Fruit fly (Drosophila melanogaster) whole organism, embryonic: ENCODE results near the gene Grip75.
A peak's percentile ranks its signal among the peaks of the same experiment; 100 is the strongest.

Experiments
- Atf6 ChIP-seq: fragments of 200-800 bp; sonication (Bioruptor generic); IDR thresholded peaks from 2 replicates; pipeline ENCODE4 v1.3.6; 2022; ENCODE audit warnings: missing biosample characterization, missing genetic modification characterization
- Bgb ChIP-seq: fragments of 200-800 bp; sonication (Bioruptor generic); IDR thresholded peaks from 2 replicates; pipeline ENCODE4 v1.3.6; 2022; ENCODE audit warnings: missing biosample characterization, missing genetic modification characterization; ENCODE audit not compliant: partially characterized antibody
- CG10543 ChIP-seq: fragments of 200-800 bp; sonication (Bioruptor generic); optimal IDR thresholded peaks from 3 replicates; lab custom pipeline; 2017; ENCODE audit warnings: missing biosample characterization, mild to moderate bottlenecking, missing genetic modification characterization, moderate library complexity
- CG12155 ChIP-seq: fragments of 200-800 bp; sonication (Bioruptor generic); optimal IDR thresholded peaks from 3 replicates; lab custom pipeline; 2016; ENCODE audit warnings: missing biosample characterization, missing genetic modification characterization
- CG13296 ChIP-seq: fragments of 200-800 bp; sonication (Bioruptor generic); optimal IDR thresholded peaks from 3 replicates; lab custom pipeline; 2018; ENCODE audit warnings: missing biosample characterization, mild to moderate bottlenecking, missing genetic modification characterization
- CG14860 ChIP-seq: fragments of 200-800 bp; sonication (Bioruptor generic); IDR thresholded peaks from 3 replicates; pipeline ENCODE4 v1.3.6; 2022; ENCODE audit warnings: missing biosample characterization, missing genetic modification characterization; ENCODE audit not compliant: partially characterized antibody
- CG15073 ChIP-seq: fragments of 200-800 bp; sonication (Bioruptor generic); optimal IDR thresholded peaks from 2 replicates; lab custom pipeline; 2016; ENCODE audit warnings: missing biosample characterization, missing genetic modification characterization
- CG16863 ChIP-seq: fragments of 200-800 bp; sonication (Bioruptor generic); optimal IDR thresholded peaks from 3 replicates; lab custom pipeline; 2016; ENCODE audit warnings: missing biosample characterization, missing genetic modification characterization
- CG17568 ChIP-seq: fragments of 200-800 bp; sonication (Bioruptor generic); optimal IDR thresholded peaks from 2 replicates; lab custom pipeline; 2018; ENCODE audit warnings: missing biosample characterization, mild to moderate bottlenecking, missing genetic modification characterization, moderate library complexity
- CG2199 ChIP-seq: fragments of 200-800 bp; sonication (Bioruptor generic); IDR thresholded peaks from 3 replicates; pipeline ENCODE4 v1.3.6; 2022; ENCODE audit warnings: missing biosample characterization, missing genetic modification characterization
- CG30020 ChIP-seq: fragments of 200-800 bp; optimal IDR thresholded peaks from 2 replicates; lab custom pipeline; 2019; ENCODE audit warnings: missing biosample characterization, mild to moderate bottlenecking, missing genetic modification characterization, moderate library complexity
- CG32772 ChIP-seq: fragments of 200-800 bp; sonication (Bioruptor generic); IDR thresholded peaks from 2 replicates; pipeline ENCODE4 v1.3.6; 2022; ENCODE audit warnings: missing biosample characterization, missing genetic modification characterization
- CG33557 ChIP-seq: fragments of 200-800 bp; sonication (Bioruptor generic); optimal IDR thresholded peaks from 2 replicates; lab custom pipeline; 2019; ENCODE audit warnings: missing biosample characterization, mild to moderate bottlenecking, missing genetic modification characterization, moderate library complexity
- CG4328 ChIP-seq: fragments of 200-800 bp; sonication (Bioruptor generic); optimal IDR thresholded peaks from 3 replicates; lab custom pipeline; 2017; ENCODE audit warnings: missing biosample characterization, missing genetic modification reagents, missing genetic modification characterization
- CG5180 ChIP-seq: fragments of 200-800 bp; sonication (Bioruptor generic); optimal IDR thresholded peaks from 3 replicates; lab custom pipeline; 2017; ENCODE audit warnings: missing biosample characterization, missing genetic modification characterization, mild to moderate bottlenecking, moderate library complexity, missing genetic modification reagents
- CG6854 ChIP-seq: fragments of 200-800 bp; sonication (Bioruptor generic); optimal IDR thresholded peaks from 3 replicates; lab custom pipeline; 2017; ENCODE audit warnings: missing biosample characterization, mild to moderate bottlenecking, missing genetic modification characterization
- CG8478 ChIP-seq: fragments of >200 bp; optimal IDR thresholded peaks from 2 replicates; lab custom pipeline; 2018
- ERR ChIP-seq: fragments of 200-800 bp; sonication (Bioruptor generic); optimal IDR thresholded peaks from 2 replicates; lab custom pipeline; 2016; ENCODE audit warnings: missing biosample characterization, missing genetic modification characterization
- Eip74EF ChIP-seq, 2 experiments: fragments of 200-800 bp in 1 of 2; fragments of >200 bp in 1 of 2; sonication (Bioruptor generic) in 1 of 2; optimal IDR thresholded peaks; 2 replicates each; lab custom pipeline; 2017 to 2019; ENCODE audit warnings: missing biosample characterization in 2 of 2, missing genetic modification characterization in 2 of 2, mild to moderate bottlenecking in 1 of 2, moderate library complexity in 1 of 2
- Ets65A ChIP-seq: fragments of 200-800 bp; sonication (Bioruptor generic); peaks from one replicate; lab custom pipeline; 2016; ENCODE audit warnings: missing biosample characterization, missing genetic modification characterization
- H15 ChIP-seq: fragments of 200-800 bp; sonication (Bioruptor generic); IDR thresholded peaks from 3 replicates; pipeline ENCODE4 v1.3.6; 2022; ENCODE audit warnings: missing biosample characterization, missing genetic modification characterization
- HLH4C ChIP-seq: fragments of 200-800 bp; sonication (Bioruptor generic); IDR thresholded peaks from 3 replicates; pipeline ENCODE4 v1.3.6; 2022; ENCODE audit warnings: missing biosample characterization, missing genetic modification characterization; ENCODE audit not compliant: partially characterized antibody
- Hr3 ChIP-seq: fragments of 200-800 bp; sonication (Bioruptor generic); optimal IDR thresholded peaks from 3 replicates; lab custom pipeline; 2016; ENCODE audit warnings: missing biosample characterization, missing genetic modification characterization
- Lim3 ChIP-seq: fragments of 200-800 bp; sonication (Bioruptor generic); IDR thresholded peaks from 2 replicates; pipeline ENCODE4 v1.3.6; 2022; ENCODE audit warnings: missing biosample characterization, missing genetic modification characterization
- Lpt ChIP-seq: fragments of >200 bp; optimal IDR thresholded peaks from 2 replicates; lab custom pipeline; 2018; ENCODE audit warnings: missing biosample characterization, missing genetic modification characterization
- Max ChIP-seq: fragments of 200-800 bp; sonication (Bioruptor generic); optimal IDR thresholded peaks from 2 replicates; lab custom pipeline; 2016; ENCODE audit warnings: missing biosample characterization, mild to moderate bottlenecking, missing genetic modification characterization
- NK7.1 ChIP-seq: fragments of 200-800 bp; sonication (Bioruptor generic); optimal IDR thresholded peaks from 3 replicates; lab custom pipeline; 2016; ENCODE audit warnings: missing biosample characterization, missing genetic modification characterization
- Ravus ChIP-seq: fragments of 200-800 bp; sonication (Bioruptor generic); IDR thresholded peaks from 2 replicates; pipeline ENCODE4 v1.3.6; 2022; ENCODE audit warnings: missing biosample characterization, missing genetic modification characterization
- Tbp ChIP-seq: fragments of >200 bp; optimal IDR thresholded peaks from 2 replicates; lab custom pipeline; 2018; ENCODE audit warnings: missing biosample characterization, missing genetic modification characterization
- Xbp1 ChIP-seq: fragments of 200-800 bp; sonication (Bioruptor generic); optimal IDR thresholded peaks from 3 replicates; lab custom pipeline; 2016; ENCODE audit warnings: missing biosample characterization, mild to moderate bottlenecking, missing genetic modification characterization
- ab ChIP-seq: fragments of 200-800 bp; sonication (Bioruptor generic); optimal IDR thresholded peaks from 2 replicates; lab custom pipeline; 2016; ENCODE audit warnings: missing biosample characterization, missing genetic modification characterization
- al ChIP-seq: fragments of 200-800 bp; sonication (Bioruptor generic); IDR thresholded peaks from 2 replicates; pipeline ENCODE4 v1.3.6; 2022; ENCODE audit warnings: missing biosample characterization, missing genetic modification characterization
- ap ChIP-seq: fragments of 200-800 bp; sonication (Bioruptor generic); IDR thresholded peaks from 2 replicates; pipeline ENCODE4 v1.3.6; 2022; ENCODE audit warnings: missing biosample characterization, missing genetic modification characterization
- croc ChIP-seq: fragments of 200-800 bp; sonication (Bioruptor generic); conservative IDR thresholded peaks from 3 replicates; pipeline ENCODE4 v1.3.6; 2022; ENCODE audit warnings: missing biosample characterization, missing genetic modification characterization
- dati ChIP-seq: fragments of 200-800 bp; sonication (Bioruptor generic); IDR thresholded peaks from 2 replicates; pipeline ENCODE4 v1.3.6; 2022; ENCODE audit warnings: missing biosample characterization, missing genetic modification characterization
- dimm ChIP-seq: fragments of 200-800 bp; sonication (Bioruptor generic); IDR thresholded peaks from 2 replicates; pipeline ENCODE4 v1.3.6; 2022; ENCODE audit warnings: missing biosample characterization, missing genetic modification characterization
- dm ChIP-seq: fragments of 200-800 bp; sonication (Bioruptor generic); optimal IDR thresholded peaks from 3 replicates; lab custom pipeline; 2016; ENCODE audit warnings: missing biosample characterization, missing genetic modification characterization
- emc ChIP-seq: fragments of 200-800 bp; sonication (Bioruptor generic); optimal IDR thresholded peaks from 2 replicates; lab custom pipeline; 2016; ENCODE audit warnings: missing biosample characterization, missing genetic modification characterization
- kay ChIP-seq: fragments of 200-800 bp; sonication (Bioruptor generic); optimal IDR thresholded peaks from 2 replicates; lab custom pipeline; 2016; ENCODE audit warnings: missing biosample characterization, missing genetic modification characterization
- lab ChIP-seq: fragments of 200-800 bp; sonication (Bioruptor generic); optimal IDR thresholded peaks from 3 replicates; lab custom pipeline; 2017; ENCODE audit warnings: missing biosample characterization, missing genetic modification characterization, mild to moderate bottlenecking, moderate library complexity, missing genetic modification reagents
- lbe ChIP-seq: fragments of 200-800 bp; sonication (Bioruptor generic); optimal IDR thresholded peaks from 2 replicates; lab custom pipeline; 2016; ENCODE audit warnings: missing biosample characterization, mild to moderate bottlenecking, missing genetic modification characterization
- luna ChIP-seq: fragments of 200-800 bp; sonication (Bioruptor generic); optimal IDR thresholded peaks from 2 replicates; lab custom pipeline; 2016; ENCODE audit warnings: missing biosample characterization, missing genetic modification characterization
- nmo ChIP-seq: fragments of 200-800 bp; sonication (Bioruptor generic); optimal IDR thresholded peaks from 2 replicates; lab custom pipeline; 2018; ENCODE audit warnings: missing biosample characterization, mild to moderate bottlenecking, missing genetic modification characterization, moderate library complexity
- nom ChIP-seq: fragments of 200-800 bp; sonication (Bioruptor generic); optimal IDR thresholded peaks from 2 replicates; lab custom pipeline; 2017; ENCODE audit warnings: missing biosample characterization, missing genetic modification characterization, mild to moderate bottlenecking, moderate library complexity, missing genetic modification reagents
- onecut ChIP-seq: fragments of 200-800 bp; sonication (Bioruptor generic); IDR thresholded peaks from 2 replicates; pipeline ENCODE4 v1.3.6; 2022; ENCODE audit warnings: missing biosample characterization, missing genetic modification characterization
- pb ChIP-seq: fragments of 200-800 bp; sonication (Bioruptor generic); optimal IDR thresholded peaks from 3 replicates; lab custom pipeline; 2016; ENCODE audit warnings: missing biosample characterization, missing genetic modification characterization
- pita ChIP-seq: fragments of 200-800 bp; sonication (Bioruptor generic); optimal IDR thresholded peaks from 2 replicates; lab custom pipeline; 2017; ENCODE audit warnings: missing biosample characterization, mild to moderate bottlenecking, missing genetic modification characterization
- sima ChIP-seq: fragments of 200-800 bp; sonication (Bioruptor generic); optimal IDR thresholded peaks from 2 replicates; lab custom pipeline; 2016; ENCODE audit warnings: missing biosample characterization, missing genetic modification characterization
- stc ChIP-seq: fragments of 200-800 bp; sonication (Bioruptor generic); IDR thresholded peaks from 2 replicates; pipeline ENCODE4 v1.3.6; 2022; ENCODE audit warnings: missing biosample characterization, missing genetic modification characterization
- tup ChIP-seq: fragments of 200-800 bp; sonication (Bioruptor generic); optimal IDR thresholded peaks from 2 replicates; lab custom pipeline; 2016; ENCODE audit warnings: missing biosample characterization, mild to moderate bottlenecking, missing genetic modification characterization, moderate library complexity
- wor ChIP-seq: fragments of 200-800 bp; sonication (Bioruptor generic); IDR thresholded peaks from 2 replicates; pipeline ENCODE4 v1.3.6; 2022; ENCODE audit warnings: missing biosample characterization, missing genetic modification characterization

The Grip75 gene

dm6 chr2L:10506557-10507252 lies 23.6 kb downstream of the Grip75 start, which contains the start of the genes Myo31DF and CG6094 (continued):
- TF ChIP-seq Hr3 (GFP tag; lab: Kevin White, UChicago), result no peak
- no peak for TF ChIP-seq wor (GFP tag; lab: Robert Waterston, UW)
- peak; percentile 85 for TF ChIP-seq Ets65A (GFP tag; lab: Kevin White, UChicago)
- peak; percentile 87; the same call in 2 of the 3 replicates for TF ChIP-seq CG2199 (GFP tag; lab: Robert Waterston, UW)
- TF ChIP-seq onecut (GFP tag; lab: Robert Waterston, UW), result no peak
- TF ChIP-seq CG33557 (GFP tag; lab: Kevin White, UChicago), result no peak
- peak; percentile 26 for TF ChIP-seq Xbp1 (GFP tag; lab: Kevin White, UChicago)
- TF ChIP-seq kay, result no peak
- no peak for TF ChIP-seq dimm (GFP tag; lab: Robert Waterston, UW)
- no peak for TF ChIP-seq Ravus (GFP tag; lab: Robert Waterston, UW)
- TF ChIP-seq Max (GFP tag; lab: Kevin White, UChicago), result no peak
- no peak for TF ChIP-seq Lim3
- no peak for TF ChIP-seq H15 (GFP tag; lab: Robert Waterston, UW)
- no peak for TF ChIP-seq CG14860
- TF ChIP-seq CG13296 (GFP tag; lab: Kevin White, UChicago), result peak; percentile 23
- no peak for TF ChIP-seq stc
- peak; percentile 90 for TF ChIP-seq CG5180 (GFP tag; lab: Kevin White, UChicago)
- peak; percentile 95 for TF ChIP-seq pita (GFP tag; lab: Kevin White, UChicago)
- no peak for TF ChIP-seq emc (GFP tag; lab: Kevin White, UChicago)
- TF ChIP-seq dm (GFP tag; lab: Kevin White, UChicago), result peak; percentile 28
- peak; percentile 9 to 77 for TF ChIP-seq Eip74EF (GFP tag; optimal IDR thresholded peaks at IDR 0.05; lab: Kevin White, UChicago)
- no peak for TF ChIP-seq luna (GFP tag; lab: Kevin White, UChicago)
- no peak for TF ChIP-seq CG15073
- TF ChIP-seq ab (GFP tag; lab: Kevin White, UChicago), result no peak
- TF ChIP-seq pb, result no peak
- TF ChIP-seq Lpt, result no peak
- no peak for TF ChIP-seq lbe (GFP tag; lab: Kevin White, UChicago)
- no peak for TF ChIP-seq CG32772 (GFP tag; lab: Robert Waterston, UW)
- TF ChIP-seq CG4328, result peak; percentile 19
- 0 out of 3 replicates have a peak, but pooled peaks have one; percentile 13 for TF ChIP-seq croc
- no peak for TF ChIP-seq dati (GFP tag; lab: Robert Waterston, UW)
- TF ChIP-seq Bgb (GFP tag; lab: Robert Waterston, UW), result peak; percentile 75
- no peak for TF ChIP-seq CG16863
- peak; percentile 44 for TF ChIP-seq CG10543 (GFP tag; lab: Kevin White, UChicago)
- TF ChIP-seq CG12155 (GFP tag; lab: Kevin White, UChicago), result peak; percentile 50
- TF ChIP-seq Atf6, result no peak
- 0 out of 3 replicates have a peak, but pooled peaks have one; percentile 10 for TF ChIP-seq HLH4C (GFP tag; lab: Robert Waterston, UW)
- TF ChIP-seq CG8478 (lab: Kevin White, UChicago), result no peak
- peak; percentile 46 for TF ChIP-seq lab (GFP tag; lab: Kevin White, UChicago)
- TF ChIP-seq al (GFP tag; lab: Robert Waterston, UW), result 0 out of 2 replicates have a peak, but pooled peaks have one; percentile 4
- TF ChIP-seq sima, result no peak
- TF ChIP-seq tup (GFP tag; lab: Kevin White, UChicago), result no peak
- no peak for TF ChIP-seq ap (GFP tag; lab: Robert Waterston, UW)
- TF ChIP-seq nom (GFP tag; lab: Kevin White, UChicago), result peak; percentile 57
- no peak for TF ChIP-seq NK7.1 (GFP tag; lab: Kevin White, UChicago)
- TF ChIP-seq nmo (GFP tag; lab: Kevin White, UChicago), result peak; percentile 78
- TF ChIP-seq CG6854, result peak; percentile 44
- TF ChIP-seq ERR, result peak; percentile 54
- no peak for TF ChIP-seq CG17568 (GFP tag; lab: Kevin White, UChicago)
- TF ChIP-seq CG30020 (tag; lab: Kevin White, UChicago), result peak; percentile 71
- peak; percentile 16 for TF ChIP-seq Tbp (GFP tag; lab: Kevin White, UChicago)
